Fruit fly (Drosophila melanogaster) whole organism, embryonic: ENCODE data around the gene CG2120.

Experiments
- Aef1 ChIP-seq: fragments of 200-800 bp; sonication (Bioruptor generic); IDR thresholded peaks from 3 replicates; pipeline ENCODE4 v1.3.6; 2022; ENCODE audit warnings: missing biosample characterization, missing genetic modification characterization
- BtbVII ChIP-seq: fragments of 200-800 bp; sonication (Bioruptor generic); optimal IDR thresholded peaks from 3 replicates; lab custom pipeline; 2017; ENCODE audit warnings: missing biosample characterization, mild to moderate bottlenecking, missing genetic modification characterization
- CG10267 ChIP-seq: fragments of 200-800 bp; sonication (Bioruptor generic); optimal IDR thresholded peaks from 2 replicates; lab custom pipeline; 2018; ENCODE audit warnings: missing biosample characterization, mild to moderate bottlenecking, missing genetic modification characterization, moderate library complexity
- CG10462 ChIP-seq: fragments of 200-800 bp; sonication (Bioruptor generic); optimal IDR thresholded peaks from 2 replicates; lab custom pipeline; 2016; ENCODE audit warnings: missing biosample characterization, missing genetic modification characterization
- CG11085 ChIP-seq: fragments of 200-800 bp; sonication (Bioruptor generic); IDR thresholded peaks from 2 replicates; pipeline ENCODE4 v1.3.6; 2022; ENCODE audit warnings: missing biosample characterization, missing genetic modification characterization
- CG11398 ChIP-seq: fragments of 200-800 bp; sonication (Bioruptor generic); optimal IDR thresholded peaks from 2 replicates; lab custom pipeline; 2016; ENCODE audit warnings: missing biosample characterization, missing genetic modification characterization
- CG11696 ChIP-seq: fragments of 200-800 bp; sonication (Bioruptor generic); IDR thresholded peaks from 2 replicates; pipeline ENCODE4 v1.3.6; 2022; ENCODE audit warnings: missing biosample characterization, missing genetic modification characterization
- CG14050 ChIP-seq: fragments of 200-800 bp; sonication (Bioruptor generic); IDR thresholded peaks from 3 replicates; pipeline ENCODE4 v1.3.6; 2022; ENCODE audit warnings: missing biosample characterization, missing genetic modification characterization
- CG15479 ChIP-seq: fragments of 200-800 bp; sonication (Bioruptor generic); optimal IDR thresholded peaks from 3 replicates; lab custom pipeline; 2019; ENCODE audit warnings: missing biosample characterization, mild to moderate bottlenecking, missing genetic modification characterization, moderate library complexity
- CG16815 ChIP-seq: fragments of 200-800 bp; sonication (Bioruptor generic); optimal IDR thresholded peaks from 3 replicates; lab custom pipeline; 2017; ENCODE audit warnings: missing biosample characterization, mild to moderate bottlenecking, missing genetic modification characterization
- CG17568 ChIP-seq: fragments of 200-800 bp; sonication (Bioruptor generic); optimal IDR thresholded peaks from 2 replicates; lab custom pipeline; 2018; ENCODE audit warnings: missing biosample characterization, mild to moderate bottlenecking, missing genetic modification characterization, moderate library complexity
- CG30431 ChIP-seq: fragments of 200-800 bp; sonication (Bioruptor generic); optimal IDR thresholded peaks from 2 replicates; lab custom pipeline; 2017; ENCODE audit warnings: missing biosample characterization, missing genetic modification characterization
- CG3065 ChIP-seq: fragments of 200-800 bp; sonication (Bioruptor generic); optimal IDR thresholded peaks from 2 replicates; lab custom pipeline; 2016; ENCODE audit warnings: missing biosample characterization, missing genetic modification characterization
- CG3726 ChIP-seq: fragments of 200-800 bp; sonication (Bioruptor generic); IDR thresholded peaks from 3 replicates; pipeline ENCODE4, ENCODE4 v1.3.6; 2022; ENCODE audit warnings: missing biosample characterization, missing genetic modification characterization
- CG5245 ChIP-seq: fragments of 200-800 bp; sonication (Bioruptor generic); optimal IDR thresholded peaks from 3 replicates; lab custom pipeline; 2016; ENCODE audit warnings: missing biosample characterization, missing genetic modification characterization
- CG7745 ChIP-seq: fragments of 200-800 bp; sonication (Bioruptor generic); optimal IDR thresholded peaks from 2 replicates; lab custom pipeline; 2018; ENCODE audit warnings: missing biosample characterization, mild to moderate bottlenecking, missing genetic modification characterization, moderate library complexity
- Chrac-16 ChIP-seq: fragments of 200-800 bp; sonication (Bioruptor generic); optimal IDR thresholded peaks from 3 replicates; lab custom pipeline; 2016; ENCODE audit warnings: missing biosample characterization, missing genetic modification characterization
- CrebB ChIP-seq: fragments of 200-800 bp; sonication (Bioruptor generic); optimal IDR thresholded peaks from 3 replicates; lab custom pipeline; 2018; ENCODE audit warnings: missing biosample characterization, mild to moderate bottlenecking, missing genetic modification characterization
- D ChIP-seq, 2 experiments: fragments of 200-800 bp in 1 of 2; fragments of >200 bp in 1 of 2; sonication (Bioruptor generic) in 1 of 2; optimal IDR thresholded peaks; 2 replicates in 1 of 2; 3 replicates in 1 of 2; lab custom pipeline; 2017; ENCODE audit warnings: mild to moderate bottlenecking in 1 of 2, missing biosample characterization in 1 of 2, missing genetic modification characterization in 1 of 2, missing genetic modification reagents in 1 of 2
- Dfd ChIP-seq, 2 experiments: fragments of >200 bp; optimal IDR thresholded peaks; 2 replicates each; lab custom pipeline; 2017; ENCODE audit warnings: missing biosample characterization in 2 of 2, missing genetic modification characterization in 2 of 2
- HLHmδ ChIP-seq: fragments of 200-800 bp; sonication (Bioruptor generic); optimal IDR thresholded peaks from 2 replicates; lab custom pipeline; 2018; ENCODE audit warnings: missing biosample characterization, mild to moderate bottlenecking, missing genetic modification characterization, moderate library complexity
- HmgD ChIP-seq: fragments of 200-800 bp; sonication (Bioruptor generic); optimal IDR thresholded peaks from 3 replicates; lab custom pipeline; 2016; ENCODE audit warnings: missing biosample characterization, missing genetic modification characterization
- Lpt ChIP-seq: fragments of >200 bp; optimal IDR thresholded peaks from 2 replicates; lab custom pipeline; 2018; ENCODE audit warnings: missing biosample characterization, missing genetic modification characterization
- MESR4 ChIP-seq: fragments of 200-800 bp; sonication (Bioruptor generic); optimal IDR thresholded peaks from 2 replicates; lab custom pipeline; 2018; ENCODE audit warnings: missing biosample characterization, mild to moderate bottlenecking, missing genetic modification characterization, moderate library complexity
- Pdp1 ChIP-seq, 2 experiments: fragments of 200-800 bp; sonication (Bioruptor generic); optimal IDR thresholded peaks; 3 replicates each; lab custom pipeline; 2016; ENCODE audit warnings: missing biosample characterization in 2 of 2, missing genetic modification characterization in 2 of 2, mild to moderate bottlenecking in 1 of 2, moderate library complexity in 1 of 2
- aop ChIP-seq: fragments of 200-800 bp; sonication (Bioruptor generic); IDR thresholded peaks from 2 replicates; pipeline ENCODE4 v1.3.6; 2022; ENCODE audit warnings: missing biosample characterization, missing genetic modification characterization
- ase ChIP-seq: fragments of 200-800 bp; sonication (Bioruptor generic); IDR thresholded peaks from 3 replicates; pipeline ENCODE4 v1.3.6; 2022; ENCODE audit warnings: missing biosample characterization, missing genetic modification characterization
- ash1 ChIP-seq: fragments of 200-800 bp; sonication (Bioruptor generic); optimal IDR thresholded peaks from 2 replicates; lab custom pipeline; 2018; ENCODE audit warnings: missing biosample characterization, mild to moderate bottlenecking, missing genetic modification characterization
- dati ChIP-seq: fragments of 200-800 bp; sonication (Bioruptor generic); IDR thresholded peaks from 2 replicates; pipeline ENCODE4 v1.3.6; 2022; ENCODE audit warnings: missing biosample characterization, missing genetic modification characterization
- dmrt99B ChIP-seq: fragments of 200-800 bp; sonication (Bioruptor generic); optimal IDR thresholded peaks from 2 replicates; lab custom pipeline; 2018; ENCODE audit warnings: missing biosample characterization, mild to moderate bottlenecking, missing genetic modification characterization, moderate library complexity
- dysf ChIP-seq: fragments of 200-800 bp; sonication (Bioruptor generic); IDR thresholded peaks from 3 replicates; pipeline ENCODE4 v1.3.6; 2022; ENCODE audit warnings: missing biosample characterization, missing genetic modification characterization
- en ChIP-seq: fragments of 200-800 bp; sonication (Bioruptor generic); optimal IDR thresholded peaks from 2 replicates; lab custom pipeline; 2016; ENCODE audit warnings: missing biosample characterization, missing genetic modification characterization
- ewg ChIP-seq: fragments of 200-800 bp; sonication (Bioruptor generic); optimal IDR thresholded peaks from 3 replicates; lab custom pipeline; 2017; ENCODE audit warnings: mild to moderate bottlenecking, missing biosample characterization, missing genetic modification reagents, missing genetic modification characterization
- exex ChIP-seq: fragments of 200-800 bp; sonication (Bioruptor generic); optimal IDR thresholded peaks from 4 replicates; lab custom pipeline; 2018; ENCODE audit warnings: missing biosample characterization, mild to moderate bottlenecking, missing genetic modification characterization, moderate library complexity
- gfzf ChIP-seq: fragments of 200-800 bp; sonication (Bioruptor generic); optimal IDR thresholded peaks from 2 replicates; lab custom pipeline; 2016; ENCODE audit warnings: missing biosample characterization, mild to moderate bottlenecking, missing genetic modification characterization, moderate library complexity
- ind ChIP-seq: fragments of 200-800 bp; sonication (Bioruptor generic); optimal IDR thresholded peaks from 3 replicates; lab custom pipeline; 2016; ENCODE audit warnings: missing biosample characterization, missing genetic modification characterization
- insv ChIP-seq, 2 experiments: fragments of 200-800 bp; sonication (Bioruptor generic); optimal IDR thresholded peaks; 3 replicates each; lab custom pipeline; 2016 to 2018; ENCODE audit warnings: missing biosample characterization in 2 of 2, missing genetic modification characterization in 2 of 2
- jigr1 ChIP-seq: fragments of 200-800 bp; sonication (Bioruptor generic); IDR thresholded peaks from 3 replicates; pipeline ENCODE4 v1.3.6; 2022; ENCODE audit warnings: missing biosample characterization, missing genetic modification characterization
- kay ChIP-seq: fragments of 200-800 bp; sonication (Bioruptor generic); optimal IDR thresholded peaks from 2 replicates; lab custom pipeline; 2016; ENCODE audit warnings: missing biosample characterization, missing genetic modification characterization
- lbe ChIP-seq: fragments of 200-800 bp; sonication (Bioruptor generic); optimal IDR thresholded peaks from 2 replicates; lab custom pipeline; 2016; ENCODE audit warnings: missing biosample characterization, mild to moderate bottlenecking, missing genetic modification characterization
- lilli ChIP-seq: fragments of 200-800 bp; sonication (Bioruptor generic); optimal IDR thresholded peaks from 3 replicates; lab custom pipeline; 2016; ENCODE audit warnings: missing biosample characterization, missing genetic modification characterization
- lov ChIP-seq, 2 experiments: fragments of 200-800 bp in 1 of 2; fragments of >200 bp in 1 of 2; sonication (Bioruptor generic) in 1 of 2; IDR thresholded peaks in 1 of 2; optimal IDR thresholded peaks in 1 of 2; 2 replicates in 1 of 2; 3 replicates in 1 of 2; pipeline versions ENCODE4 v1.3.6 to Lab custom; 2017 to 2022; ENCODE audit warnings: missing biosample characterization in 1 of 2, missing genetic modification characterization in 1 of 2
- oc ChIP-seq: fragments of 200-800 bp; sonication (Bioruptor generic); optimal IDR thresholded peaks from 2 replicates; lab custom pipeline; 2018; ENCODE audit warnings: missing biosample characterization, mild to moderate bottlenecking, missing genetic modification characterization, moderate library complexity
- pan ChIP-seq, 4 experiments: fragments of >200 bp in 3 of 4; fragments of 200-800 bp in 1 of 4; sonication (Bioruptor generic) in 1 of 4; optimal IDR thresholded peaks in 3 of 4; IDR thresholded peaks in 1 of 4; 2 replicates each; pipeline versions ENCODE4 v1.3.6 to Lab custom; 2017 to 2022; ENCODE audit warnings: missing biosample characterization in 2 of 4, missing genetic modification characterization in 2 of 4, mixed read lengths in 1 of 4
- peb ChIP-seq: fragments of 200-800 bp; sonication (Bioruptor generic); IDR thresholded peaks from 2 replicates; pipeline ENCODE4 v1.3.6; 2022; ENCODE audit warnings: missing biosample characterization, missing genetic modification characterization
- sens-2 ChIP-seq: fragments of 200-800 bp; sonication (Bioruptor generic); IDR thresholded peaks from 2 replicates; pipeline ENCODE4 v1.3.6; 2022; ENCODE audit warnings: missing biosample characterization, missing genetic modification characterization
- tgo ChIP-seq: fragments of 200-800 bp; sonication (Bioruptor generic); IDR thresholded peaks from 3 replicates; pipeline ENCODE4 v1.3.6; 2022; ENCODE audit warnings: missing biosample characterization, missing genetic modification characterization
- ttk ChIP-seq: fragments of 200-800 bp; sonication (Bioruptor generic); IDR thresholded peaks from 2 replicates; pipeline ENCODE4 v2.1.2; 2022; ENCODE audit warnings: missing biosample characterization, missing genetic modification characterization
- zen2 ChIP-seq: fragments of 200-800 bp; sonication (Bioruptor generic); IDR thresholded peaks from 3 replicates; pipeline ENCODE4 v1.3.6; 2022; ENCODE audit warnings: missing biosample characterization, missing genetic modification characterization; ENCODE audit not compliant: partially characterized antibody
- zf30C ChIP-seq: fragments of 200-800 bp; sonication (Bioruptor generic); optimal IDR thresholded peaks from 3 replicates; lab custom pipeline; 2018; ENCODE audit warnings: missing biosample characterization, mild to moderate bottlenecking, missing genetic modification characterization

Gene CG2120

dm6 chrX:8125224-8125649, 10.4 kb upstream of the CG2120 start (continued):
- TF ChIP-seq oc (tag; lab: Kevin White, UChicago), result peak; percentile 45
- no peak for TF ChIP-seq peb (GFP tag; lab: Robert Waterston, UW)
- peak; percentile 28 for TF ChIP-seq CG30431 (GFP tag; lab: Kevin White, UChicago)
- TF ChIP-seq CG11085 (GFP tag; lab: Robert Waterston, UW), result no peak
- TF ChIP-seq CG16815 (GFP tag; lab: Kevin White, UChicago), result peak; percentile 4
- peak; percentile 56; the same call in 1 of the 2 replicates for TF ChIP-seq ttk (GFP tag; lab: Robert Waterston, UW)
- TF ChIP-seq MESR4 (GFP tag; lab: Kevin White, UChicago), result no peak
- no peak for TF ChIP-seq CG5245 (GFP tag; lab: Kevin White, UChicago)
- no peak for TF ChIP-seq CrebB (tag; lab: Kevin White, UChicago)
- no peak for TF ChIP-seq CG14050 (GFP tag; lab: Robert Waterston, UW)
- TF ChIP-seq CG10462 (GFP tag; lab: Kevin White, UChicago), result no peak
- no peak for TF ChIP-seq HmgD (GFP tag; lab: Kevin White, UChicago)
- no peak for TF ChIP-seq lov (optimal IDR thresholded peaks at IDR 0.05; lab: Kevin White, UChicago)
- no peak for TF ChIP-seq lov (GFP tag; IDR thresholded peaks at IDR 0.05; lab: Robert Waterston, UW)
- TF ChIP-seq sens-2 (GFP tag; lab: Robert Waterston, UW), result no peak
- TF ChIP-seq en (GFP tag; lab: Kevin White, UChicago), result no peak
- TF ChIP-seq CG15479 (GFP tag; lab: Kevin White, UChicago), result no peak
- TF ChIP-seq pan (optimal IDR thresholded peaks at IDR 0.05; lab: Kevin White, UChicago), result no peak
- TF ChIP-seq pan (GFP tag; optimal IDR thresholded peaks at IDR 0.05 in 1 of 2, IDR thresholded peaks at IDR 0.05 in 1 of 2), result peak in 1 of 2 experiments; percentile 58
- TF ChIP-seq CG10267 (tag; lab: Kevin White, UChicago), result peak; percentile 46
- TF ChIP-seq lilli (GFP tag; lab: Kevin White, UChicago), result no peak
- TF ChIP-seq CG3065 (GFP tag; lab: Kevin White, UChicago), result no peak
- no peak for TF ChIP-seq CG11696 (GFP tag; lab: Robert Waterston, UW)
- TF ChIP-seq aop (GFP tag; lab: Robert Waterston, UW), result no peak
- TF ChIP-seq ase (GFP tag; lab: Robert Waterston, UW), result no peak
- TF ChIP-seq lbe (GFP tag; lab: Kevin White, UChicago), result no peak
- TF ChIP-seq D (optimal IDR thresholded peaks at IDR 0.05; lab: Kevin White, UChicago), result no peak
- peak; percentile 49 for TF ChIP-seq D (GFP tag; optimal IDR thresholded peaks at IDR 0.05; lab: Kevin White, UChicago)
- TF ChIP-seq Aef1 (GFP tag; lab: Robert Waterston, UW), result peak; percentile 24; the same call in 1 of the 3 replicates
- TF ChIP-seq dati, result no peak
- no peak for TF ChIP-seq zen2 (GFP tag; lab: Robert Waterston, UW)
- no peak for TF ChIP-seq kay (GFP tag; lab: Kevin White, UChicago)
- no peak for TF ChIP-seq zf30C (GFP tag; lab: Kevin White, UChicago)
- TF ChIP-seq tgo, result peak; percentile 36; the same call in 2 of the 3 replicates
- TF ChIP-seq exex (tag; lab: Kevin White, UChicago), result no peak
- TF ChIP-seq ash1, result no peak
- peak; percentile 77 for TF ChIP-seq dmrt99B (tag; lab: Kevin White, UChicago)
- TF ChIP-seq Lpt (GFP tag; lab: Kevin White, UChicago), result no peak
- TF ChIP-seq dysf (GFP tag; lab: Robert Waterston, UW), result peak; percentile 45; the same call in 1 of the 3 replicates
- no peak for TF ChIP-seq gfzf (GFP tag; lab: Kevin White, UChicago)
- no peak for TF ChIP-seq Dfd (GFP tag; optimal IDR thresholded peaks at IDR 0.05; lab: Kevin White, UChicago)
- no peak for TF ChIP-seq CG7745 (tag; lab: Kevin White, UChicago)
- no peak for TF ChIP-seq CG11398 (GFP tag; lab: Kevin White, UChicago)
- TF ChIP-seq jigr1 (GFP tag; lab: Robert Waterston, UW), result no peak
- no peak for TF ChIP-seq insv (GFP tag; optimal IDR thresholded peaks at IDR 0.05; lab: Kevin White, UChicago)
- peak; percentile 49 for TF ChIP-seq ind (GFP tag; lab: Kevin White, UChicago)
- TF ChIP-seq HLHmδ (GFP tag; lab: Kevin White, UChicago), result no peak
- TF ChIP-seq CG3726 (GFP tag; lab: Robert Waterston, UW), result no peak
- no peak for TF ChIP-seq Pdp1 (GFP tag; optimal IDR thresholded peaks at IDR 0.05; lab: Kevin White, UChicago)
- TF ChIP-seq ewg, result peak; percentile 39
- no peak for TF ChIP-seq CG17568 (GFP tag; lab: Kevin White, UChicago)
- no peak for TF ChIP-seq BtbVII (GFP tag; lab: Kevin White, UChicago)
- TF ChIP-seq Chrac-16 (GFP tag; lab: Kevin White, UChicago), result no peak
